Worm (Caenorhabditis elegans) whole organism, late embryonic: ENCODE measurements around the gene best-6.

Source experiments
- T23F11.4 ChIP-seq: fragments of 200-800 bp; sonication (Bioruptor generic); optimal IDR thresholded peaks from 2 replicates; lab custom pipeline; 2018; ENCODE audit warnings: mild to moderate bottlenecking, missing genetic modification characterization, missing compliant biosample characterization
- ama-1 ChIP-seq: fragments of 150-350 bp; optimal IDR thresholded peaks from 2 replicates; lab custom pipeline; 2014
- ceh-22 ChIP-seq: sonication (generic microtip); optimal IDR thresholded peaks from 2 replicates; lab custom pipeline; 2017; ENCODE audit warnings: missing biosample characterization, missing genetic modification characterization
- nhr-11 ChIP-seq: fragments of 150-350 bp; optimal IDR thresholded peaks from 2 replicates; lab custom pipeline; 2014; ENCODE audit warnings: missing biosample characterization, missing genetic modification characterization
- tbx-2 ChIP-seq: sonication (generic microtip); optimal IDR thresholded peaks from 2 replicates; lab custom pipeline; 2016; ENCODE audit warnings: missing genetic modification characterization, missing compliant biosample characterization
- unc-3 ChIP-seq, 2 experiments: fragments of 200-800 bp in 1 of 2; sonication (Bioruptor generic) in 1 of 2; sonication (generic microtip) in 1 of 2; conservative IDR thresholded peaks in 1 of 2; optimal IDR thresholded peaks in 1 of 2; 2 replicates each; pipeline versions ENCODE4 v1.3.6 to Lab custom; 2016 to 2022; ENCODE audit warnings: missing compliant biosample characterization in 2 of 2, missing genetic modification characterization in 2 of 2, missing genetic modification reagents in 1 of 2

- no peak for TF ChIP-seq tbx-2 (tag; lab: Kevin White, UChicago)
- TF ChIP-seq unc-3 (GFP tag; conservative IDR thresholded peaks at IDR 0.05; lab: Robert Waterston, UW) = no peak
- no peak for TF ChIP-seq unc-3 (tag; optimal IDR thresholded peaks at IDR 0.05; lab: Kevin White, UChicago)
- no peak for TF ChIP-seq ceh-22 (tag; lab: Kevin White, UChicago)
- no peak for TF ChIP-seq nhr-11 (tag; lab: Kevin White, UChicago)
- no peak for TF ChIP-seq ama-1
- no peak for TF ChIP-seq T23F11.4 (GFP tag; lab: Kevin White, UChicago)
These were observed 27.2 kb upstream of the best-6 start, which contains the start of gene msp-55 for ce11 chrIV:5055964-5056588.
